Worm (Caenorhabditis elegans) whole organism, L2 larva: ENCODE data around the gene cox-16.

Experiments
- ZK546.5 ChIP-seq: sonication (generic microtip); optimal IDR thresholded peaks from 2 replicates; lab custom pipeline; 2017; ENCODE audit warnings: missing biosample characterization, missing genetic modification characterization
- fos-1 ChIP-seq: fragments of 150-350 bp; optimal IDR thresholded peaks from 2 replicates; lab custom pipeline; 2014; ENCODE audit warnings: missing biosample characterization, missing genetic modification characterization
- lin-39 ChIP-seq: fragments of 150-350 bp; optimal IDR thresholded peaks from 2 replicates; lab custom pipeline; 2014; ENCODE audit warnings: missing biosample characterization, missing genetic modification reagents, missing genetic modification characterization
- mdl-1 ChIP-seq, 2 experiments: fragments of 150-350 bp in 1 of 2; sonication (generic microtip) in 1 of 2; optimal IDR thresholded peaks; 2 replicates each; lab custom pipeline; 2017; ENCODE audit warnings: missing biosample characterization in 2 of 2, missing genetic modification characterization in 2 of 2
- nhr-11 ChIP-seq: fragments of 150-350 bp; optimal IDR thresholded peaks from 2 replicates; lab custom pipeline; 2014; ENCODE audit warnings: missing biosample characterization, missing genetic modification characterization
- nhr-25 ChIP-seq: fragments of 150-350 bp; sonication (generic microtip); optimal IDR thresholded peaks from 3 replicates; lab custom pipeline; 2014; ENCODE audit warnings: missing biosample characterization, missing genetic modification characterization
- snpc-4 ChIP-seq: fragments of 150-350 bp; optimal IDR thresholded peaks from 2 replicates; lab custom pipeline; 2014; ENCODE audit warnings: missing biosample characterization, missing genetic modification characterization
- zag-1 ChIP-seq: fragments of 150-350 bp; optimal IDR thresholded peaks from 2 replicates; lab custom pipeline; 2014; ENCODE audit warnings: missing biosample characterization, missing genetic modification characterization
- ztf-11 ChIP-seq: sonication (generic microtip); optimal IDR thresholded peaks from 2 replicates; lab custom pipeline; 2017; ENCODE audit warnings: missing biosample characterization, missing genetic modification characterization
- ztf-4 ChIP-seq: fragments of 150-350 bp; optimal IDR thresholded peaks from 2 replicates; lab custom pipeline; 2014; ENCODE audit warnings: missing biosample characterization, missing genetic modification characterization

DNA sequence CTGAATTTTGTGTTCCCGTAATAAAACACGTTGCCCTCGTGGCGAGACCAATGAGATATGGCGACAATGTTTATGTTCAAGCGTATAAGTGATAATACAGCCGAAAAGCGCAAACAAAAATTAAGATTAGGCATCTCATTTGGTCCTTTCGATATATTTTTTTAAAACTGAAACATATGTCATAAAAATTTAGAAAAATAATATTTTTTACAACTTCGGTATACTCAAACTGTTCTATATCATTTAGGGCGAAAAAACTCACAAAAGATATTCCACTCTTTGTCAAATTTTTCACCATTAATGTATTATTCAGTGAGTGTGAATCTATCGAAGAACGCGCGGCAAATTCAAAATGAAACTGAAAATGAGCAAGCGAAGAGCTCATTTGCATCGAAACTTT, 2.5 kb upstream of the cox-16 start, which contains the start of gene cft-1:
- TF ChIP-seq zag-1 (tag; lab: Kevin White, UChicago) (no peak), snpc-4 (no peak), mdl-1 (tag; optimal IDR thresholded peaks at IDR 0.05; lab: Kevin White, UChicago) (no peak), nhr-25 (no peak), nhr-11 (no peak), ztf-4 (no peak), lin-39 (tag; lab: Kevin White, UChicago) (no peak), fos-1 (tag; lab: Kevin White, UChicago) (no peak), ztf-11 (tag; lab: Kevin White, UChicago) (no peak), ZK546.5 (tag; lab: Kevin White, UChicago) (no peak)
